Worm (Caenorhabditis elegans): ENCODE results near the gene abt-4.

ce11 chrV:380186-380585 lies 49.7 kb upstream of the abt-4 start, which contains the start of gene mltn-8:
- no peak for TF ChIP-seq ztf-11 (tag; optimal IDR thresholded peaks at IDR 0.05)
- TF ChIP-seq drap-1 (GFP tag; optimal IDR thresholded peaks at IDR 0.05) = no peak
- no peak for TF ChIP-seq snpc-4 (tag; optimal IDR thresholded peaks at IDR 0.05)
- no peak for TF ChIP-seq unc-39 (tag; optimal IDR thresholded peaks at IDR 0.05)
- TF ChIP-seq M03D4.4 (tag; optimal IDR thresholded peaks at IDR 0.05) = no peak
- TF ChIP-seq pha-4 (tag; optimal IDR thresholded peaks at IDR 0.05) = no peak
- no peak for TF ChIP-seq zip-8 (tag; optimal IDR thresholded peaks at IDR 0.05)
- no peak for TF ChIP-seq lin-32 (GFP tag; optimal IDR thresholded peaks at IDR 0.05)
- no peak for TF ChIP-seq lin-13 (tag; optimal IDR thresholded peaks at IDR 0.05)
- no peak for TF ChIP-seq nhr-12 (tag; optimal IDR thresholded peaks at IDR 0.05)
